Fruit fly (Drosophila melanogaster): Measurements from ENCODE around the gene CG13083.

The CG13083 gene

DNA sequence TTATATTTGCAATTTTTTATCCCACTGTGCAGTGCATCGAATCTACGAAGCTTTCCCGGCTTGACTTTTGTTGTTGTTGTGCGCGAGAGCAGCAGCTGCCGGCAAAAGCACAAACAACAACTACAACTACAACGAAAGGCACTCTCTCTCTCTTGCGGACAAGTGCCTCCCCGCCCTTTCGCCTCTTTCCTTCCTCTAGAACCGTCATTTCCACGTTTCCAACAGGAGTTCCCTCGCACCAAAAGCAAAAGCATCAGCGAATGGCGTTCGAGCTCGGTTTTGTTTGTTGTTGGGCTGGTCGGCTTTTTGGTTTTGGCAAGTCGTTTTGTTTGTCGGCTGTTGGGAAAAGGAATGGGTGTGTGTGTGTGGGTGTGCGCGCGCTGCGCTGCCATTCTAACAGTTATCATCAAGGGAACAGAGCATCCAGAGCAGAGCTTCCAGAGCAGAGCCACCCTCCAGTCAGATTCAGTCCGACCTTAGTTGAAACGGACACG, 23.4 kb upstream of the CG13083 start, which contains the start of gene tj (continued):
- TF ChIP-seq nerfin-1 (tag; optimal IDR thresholded peaks at IDR 0.05), result no peak
- TF ChIP-seq emc (GFP tag; optimal IDR thresholded peaks at IDR 0.05), result no peak
- no peak for TF ChIP-seq PHDP (tag; optimal IDR thresholded peaks at IDR 0.05)
- TF ChIP-seq prd (optimal IDR thresholded peaks at IDR 0.05), result no peak
- 0 out of 3 replicates have a peak, but pooled peaks have one; percentile 0 for TF ChIP-seq prd (GFP tag; IDR thresholded peaks at IDR 0.05)
- TF ChIP-seq vvl (GFP tag; IDR thresholded peaks at IDR 0.05), result no peak
- no peak for TF ChIP-seq hth (optimal IDR thresholded peaks at IDR 0.05)
- no peak for TF ChIP-seq CG6813 (GFP tag; optimal IDR thresholded peaks at IDR 0.05)
- peak; percentile 43 for TF ChIP-seq Aef1 (GFP tag; IDR thresholded peaks at IDR 0.05)
- TF ChIP-seq gsb (GFP tag; IDR thresholded peaks at IDR 0.05), result no peak
- no peak for TF ChIP-seq peb (GFP tag; IDR thresholded peaks at IDR 0.05)
- TF ChIP-seq CG3995 (GFP tag; optimal IDR thresholded peaks at IDR 0.05), result no peak
- TF ChIP-seq sqz (GFP tag; optimal IDR thresholded peaks at IDR 0.05), result no peak
- no peak for TF ChIP-seq CG9727 (GFP tag; optimal IDR thresholded peaks at IDR 0.05)
- no peak for TF ChIP-seq CG32772 (GFP tag; IDR thresholded peaks at IDR 0.05)
- TF ChIP-seq stwl (tag; optimal IDR thresholded peaks at IDR 0.05), result no peak
- TF ChIP-seq CG8359 (GFP tag; optimal IDR thresholded peaks at IDR 0.05; ENCODE audit: borderline replicate concordance), result no peak
- no peak for TF ChIP-seq schlank (tag; optimal IDR thresholded peaks at IDR 0.05)
- no peak for TF ChIP-seq esg (GFP tag; conservative IDR thresholded peaks at IDR 0.05)
- TF ChIP-seq Nf-YC (tag; optimal IDR thresholded peaks at IDR 0.05), result peak; percentile 96
- TF ChIP-seq trem (tag; optimal IDR thresholded peaks at IDR 0.05), result no peak
- TF ChIP-seq wek (GFP tag; optimal IDR thresholded peaks at IDR 0.05), result no peak
- 0 out of 2 replicates have a peak, but pooled peaks have one; percentile 19 for TF ChIP-seq CG42726 (GFP tag; IDR thresholded peaks at IDR 0.05; ENCODE audit: partially characterized antibody)
- TF ChIP-seq Nf-YB (GFP tag; optimal IDR thresholded peaks at IDR 0.05), result peak; percentile 92
- TF ChIP-seq Mes4 (GFP tag; optimal IDR thresholded peaks at IDR 0.05), result no peak
- TF ChIP-seq HLHmδ (GFP tag; optimal IDR thresholded peaks at IDR 0.05), result no peak
- no peak for TF ChIP-seq zen (tag; optimal IDR thresholded peaks at IDR 0.05)
- no peak for TF ChIP-seq CG1024 (GFP tag; IDR thresholded peaks at IDR 0.05)
- TF ChIP-seq Ets65A (GFP tag), result peak; percentile 66
- TF ChIP-seq CG3847 (GFP tag; IDR thresholded peaks at IDR 0.05), result no peak
- no peak for TF ChIP-seq CG4282 (GFP tag; optimal IDR thresholded peaks at IDR 0.05)

DNA sequence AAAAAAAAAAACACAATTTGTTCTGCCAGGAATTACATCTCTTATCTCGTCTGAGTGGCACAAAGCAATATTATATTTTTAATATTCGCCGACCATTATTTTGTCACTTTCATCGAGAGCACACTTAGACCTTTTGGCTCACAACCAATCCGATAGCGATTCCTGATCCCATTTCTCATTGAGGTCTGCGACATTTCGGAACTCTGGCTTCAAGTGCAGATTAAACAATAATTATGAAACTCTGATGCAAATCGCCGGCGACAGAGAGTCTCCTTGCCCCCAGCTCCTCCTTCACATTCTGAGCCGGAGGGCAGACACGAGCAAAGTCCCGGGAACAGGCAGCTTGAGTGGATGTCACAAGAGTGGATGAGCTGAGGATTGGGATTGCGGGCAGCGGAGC, 18.2 kb upstream of the CG13083 start:
- TF ChIP-seq slp2 (GFP tag; optimal IDR thresholded peaks at IDR 0.05), result no peak
- TF ChIP-seq kni (GFP tag; optimal IDR thresholded peaks at IDR 0.05), result no peak
- no peak for TF ChIP-seq CG14965 (GFP tag; optimal IDR thresholded peaks at IDR 0.05; ENCODE audit: borderline replicate concordance)

DNA sequence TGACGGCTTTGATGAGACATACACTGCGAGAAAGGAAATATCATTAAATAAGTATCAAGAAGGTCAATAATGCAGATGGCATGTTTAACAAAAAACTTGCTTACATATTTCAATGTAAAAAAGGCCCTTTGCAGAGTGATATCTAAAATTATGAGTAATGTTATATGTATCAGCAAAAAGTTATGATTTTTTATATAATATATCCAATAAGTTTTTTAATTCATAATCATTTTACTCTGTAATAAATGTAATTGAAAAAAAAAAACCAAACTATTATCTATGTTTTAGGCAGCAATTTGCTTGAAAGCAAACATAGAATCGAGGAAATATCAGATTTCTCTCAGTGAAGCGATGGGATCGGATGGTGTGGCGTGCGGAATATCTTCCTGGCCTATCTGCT, 17.5 kb upstream of the CG13083 start:
- TF ChIP-seq CG4328 (GFP tag; optimal IDR thresholded peaks at IDR 0.05) (no peak), luna (GFP tag; optimal IDR thresholded peaks at IDR 0.05) (no peak), CG18262 (tag; optimal IDR thresholded peaks at IDR 0.05) (peak; percentile 58), Blimp-1 (GFP tag; optimal IDR thresholded peaks at IDR 0.05) (peak; percentile 7), CG7839 (tag; optimal IDR thresholded peaks at IDR 0.05) (peak; percentile 28), D (optimal IDR thresholded peaks at IDR 0.05) (no peak), D (GFP tag; optimal IDR thresholded peaks at IDR 0.05) (peak; percentile 24), gem (tag; optimal IDR thresholded peaks at IDR 0.05) (peak; percentile 41), CG10979 (tag; optimal IDR thresholded peaks at IDR 0.05) (peak; percentile 54), Dfd (GFP tag; optimal IDR thresholded peaks at IDR 0.05) (no peak), bsh (GFP tag; optimal IDR thresholded peaks at IDR 0.05) (peak in 1 of 2 experiments; percentile 22), klu (GFP tag; IDR thresholded peaks at IDR 0.05) (no peak), CG14710 (tag; optimal IDR thresholded peaks at IDR 0.05) (peak; percentile 37), CG12391 (tag; optimal IDR thresholded peaks at IDR 0.05) (peak; percentile 1), kay (GFP tag; optimal IDR thresholded peaks at IDR 0.05) (no peak), D19A (tag; optimal IDR thresholded peaks at IDR 0.05) (peak; percentile 7), CG11247 (GFP tag; IDR thresholded peaks at IDR 0.05) (no peak)

Data from whole organism, embryonic.